Fruit fly (Drosophila melanogaster) whole organism, prepupa: ENCODE results near the gene CG32369.

Experiments used
- Blimp-1 ChIP-seq: fragments of 200-800 bp; sonication (Bioruptor generic); optimal IDR thresholded peaks from 3 replicates; lab custom pipeline; 2017; ENCODE audit warnings: missing biosample characterization, missing genetic modification characterization, mild to moderate bottlenecking, moderate library complexity, missing genetic modification reagents
- CG10631 ChIP-seq: fragments of 200-800 bp; sonication (Bioruptor generic); optimal IDR thresholded peaks from 2 replicates; lab custom pipeline; 2016; ENCODE audit warnings: missing biosample characterization, missing genetic modification characterization
- CG10669 ChIP-seq: fragments of 200-800 bp; sonication (Bioruptor generic); optimal IDR thresholded peaks from 3 replicates; lab custom pipeline; 2018; ENCODE audit warnings: missing biosample characterization, mild to moderate bottlenecking, missing genetic modification characterization, moderate library complexity
- CG11294 ChIP-seq: fragments of 200-800 bp; sonication (Bioruptor generic); IDR thresholded peaks from 2 replicates; pipeline ENCODE4 v1.3.6; 2022; ENCODE audit warnings: missing biosample characterization, missing genetic modification characterization
- CG11762 ChIP-seq: fragments of 200-800 bp; sonication (Bioruptor generic); optimal IDR thresholded peaks from 3 replicates; lab custom pipeline; 2016; ENCODE audit warnings: missing biosample characterization, missing genetic modification characterization; ENCODE audit not compliant: insufficient read depth
- CG11902 ChIP-seq: fragments of 200-800 bp; sonication (Bioruptor generic); optimal IDR thresholded peaks from 3 replicates; lab custom pipeline; 2016; ENCODE audit warnings: missing biosample characterization, missing genetic modification characterization
- CG15336 ChIP-seq: fragments of 200-800 bp; sonication (Bioruptor generic); IDR thresholded peaks from 2 replicates; pipeline ENCODE4 v1.3.6; 2022; ENCODE audit warnings: missing biosample characterization, missing genetic modification characterization
- CG1621 ChIP-seq: fragments of 200-800 bp; sonication (Bioruptor generic); optimal IDR thresholded peaks from 3 replicates; lab custom pipeline; 2018; ENCODE audit warnings: missing biosample characterization, mild to moderate bottlenecking, missing genetic modification characterization
- CG16779 ChIP-seq: fragments of 200-800 bp; sonication (Bioruptor generic); optimal IDR thresholded peaks from 3 replicates; lab custom pipeline; 2017; ENCODE audit warnings: missing biosample characterization, mild to moderate bottlenecking, missing genetic modification characterization
- CG3032 ChIP-seq: fragments of 200-800 bp; optimal IDR thresholded peaks from 2 replicates; lab custom pipeline; 2019; ENCODE audit warnings: missing biosample characterization, mild to moderate bottlenecking, missing genetic modification characterization, moderate library complexity
- CG31627 ChIP-seq: fragments of 200-800 bp; sonication (Bioruptor generic); optimal IDR thresholded peaks from 3 replicates; lab custom pipeline; 2016; ENCODE audit warnings: missing biosample characterization, missing genetic modification characterization
- CG32006 ChIP-seq: fragments of 200-800 bp; sonication (Bioruptor generic); optimal IDR thresholded peaks from 3 replicates; lab custom pipeline; 2017; ENCODE audit warnings: missing biosample characterization, mild to moderate bottlenecking, missing genetic modification characterization
- CG34406 ChIP-seq: fragments of 200-800 bp; sonication (Bioruptor generic); optimal IDR thresholded peaks from 3 replicates; lab custom pipeline; 2016; ENCODE audit warnings: missing biosample characterization, missing genetic modification characterization
- CG3919 ChIP-seq: fragments of 200-800 bp; sonication (Bioruptor generic); optimal IDR thresholded peaks from 3 replicates; lab custom pipeline; 2016; ENCODE audit warnings: missing biosample characterization, missing genetic modification characterization
- CG4318 ChIP-seq: fragments of 200-800 bp; sonication (Bioruptor generic); optimal IDR thresholded peaks from 3 replicates; lab custom pipeline; 2017; ENCODE audit warnings: missing biosample characterization, mild to moderate bottlenecking, missing genetic modification characterization
- CG6276 ChIP-seq: fragments of 200-800 bp; sonication (Bioruptor generic); optimal IDR thresholded peaks from 2 replicates; lab custom pipeline; 2017; ENCODE audit warnings: missing biosample characterization, mild to moderate bottlenecking, missing genetic modification characterization
- CG6792 ChIP-seq: fragments of 200-800 bp; sonication (Bioruptor generic); optimal IDR thresholded peaks from 3 replicates; lab custom pipeline; 2016; ENCODE audit warnings: missing biosample characterization, missing genetic modification characterization
- CG6808 ChIP-seq: fragments of 200-800 bp; sonication (Bioruptor generic); optimal IDR thresholded peaks from 3 replicates; lab custom pipeline; 2017; ENCODE audit warnings: missing biosample characterization, missing genetic modification characterization, mild to moderate bottlenecking, moderate library complexity, missing genetic modification reagents
- CG7368 ChIP-seq: fragments of 200-800 bp; sonication (Bioruptor generic); optimal IDR thresholded peaks from 3 replicates; lab custom pipeline; 2016; ENCODE audit warnings: missing biosample characterization, missing genetic modification characterization
- CG8119 ChIP-seq: fragments of 200-800 bp; sonication (Bioruptor generic); IDR thresholded peaks from 3 replicates; pipeline ENCODE4 v1.3.6; 2022; ENCODE audit warnings: missing biosample characterization, missing genetic modification characterization
- CG9139 ChIP-seq: fragments of 200-800 bp; sonication (Bioruptor generic); optimal IDR thresholded peaks from 3 replicates; lab custom pipeline; 2017; ENCODE audit warnings: missing biosample characterization, mild to moderate bottlenecking, missing genetic modification characterization
- Eip78C ChIP-seq: fragments of 200-800 bp; sonication (Bioruptor generic); peaks from one replicate; lab custom pipeline; 2016; ENCODE audit warnings: missing biosample characterization, missing genetic modification characterization
- Eip93F ChIP-seq: fragments of 200-800 bp; sonication (Bioruptor generic); optimal IDR thresholded peaks from 2 replicates; lab custom pipeline; 2016; ENCODE audit warnings: missing biosample characterization, mild to moderate bottlenecking, missing genetic modification characterization
- Ets21C ChIP-seq: fragments of 200-800 bp; sonication (Bioruptor generic); optimal IDR thresholded peaks from 3 replicates; lab custom pipeline; 2016; ENCODE audit warnings: missing biosample characterization, missing genetic modification characterization
- Ets96B ChIP-seq: fragments of 200-800 bp; optimal IDR thresholded peaks from 2 replicates; lab custom pipeline; 2019; ENCODE audit warnings: missing biosample characterization, mild to moderate bottlenecking, missing genetic modification characterization, moderate library complexity
- Gug ChIP-seq: fragments of 200-800 bp; sonication (Bioruptor generic); IDR thresholded peaks from 2 replicates; pipeline ENCODE4 v1.3.6; 2022; ENCODE audit warnings: missing biosample characterization, missing genetic modification characterization
- Hr39 ChIP-seq: fragments of 200-800 bp; sonication (Bioruptor generic); optimal IDR thresholded peaks from 2 replicates; lab custom pipeline; 2016; ENCODE audit warnings: missing biosample characterization, missing genetic modification characterization
- Hr4 ChIP-seq: fragments of 200-800 bp; sonication (Bioruptor generic); optimal IDR thresholded peaks from 3 replicates; lab custom pipeline; 2016; ENCODE audit warnings: missing biosample characterization, missing genetic modification characterization
- Lpt ChIP-seq: fragments of 200-800 bp; sonication (Bioruptor generic); optimal IDR thresholded peaks from 3 replicates; lab custom pipeline; 2016; ENCODE audit warnings: missing biosample characterization, missing genetic modification characterization
- Met ChIP-seq: fragments of 200-800 bp; sonication (Bioruptor generic); optimal IDR thresholded peaks from 3 replicates; lab custom pipeline; 2016; ENCODE audit warnings: missing biosample characterization, missing genetic modification characterization
- OdsH ChIP-seq: fragments of 200-800 bp; sonication (Bioruptor generic); optimal IDR thresholded peaks from 3 replicates; lab custom pipeline; 2016; ENCODE audit warnings: missing biosample characterization, missing genetic modification characterization
- Smox ChIP-seq: fragments of 200-800 bp; sonication (Bioruptor generic); optimal IDR thresholded peaks from 3 replicates; lab custom pipeline; 2016; ENCODE audit warnings: missing biosample characterization, missing genetic modification characterization
- Sox102F ChIP-seq: fragments of 200-800 bp; sonication (Bioruptor generic); optimal IDR thresholded peaks from 2 replicates; lab custom pipeline; 2016; ENCODE audit warnings: missing biosample characterization, mild to moderate bottlenecking, missing genetic modification characterization
- Sox14 ChIP-seq: fragments of 200-800 bp; sonication (Bioruptor generic); optimal IDR thresholded peaks from 3 replicates; lab custom pipeline; 2016; ENCODE audit warnings: missing biosample characterization, missing genetic modification characterization
- Sox15 ChIP-seq: fragments of 200-800 bp; sonication (Bioruptor generic); optimal IDR thresholded peaks from 3 replicates; lab custom pipeline; 2016; ENCODE audit warnings: missing biosample characterization, missing genetic modification characterization
- achi ChIP-seq: fragments of 200-800 bp; sonication (Bioruptor generic); optimal IDR thresholded peaks from 3 replicates; lab custom pipeline; 2016; ENCODE audit warnings: missing biosample characterization, missing genetic modification characterization
- dac ChIP-seq: fragments of 200-800 bp; sonication (Bioruptor generic); optimal IDR thresholded peaks from 2 replicates; lab custom pipeline; 2017; ENCODE audit warnings: missing biosample characterization, mild to moderate bottlenecking, missing genetic modification characterization
- dsx ChIP-seq: fragments of 200-800 bp; optimal IDR thresholded peaks from 3 replicates; lab custom pipeline; 2019; ENCODE audit warnings: missing biosample characterization, mild to moderate bottlenecking, missing genetic modification characterization, moderate library complexity; ENCODE audit not compliant: poor library complexity, severe bottlenecking
- eg ChIP-seq: fragments of 200-800 bp; sonication (Bioruptor generic); IDR thresholded peaks from 3 replicates; pipeline ENCODE4 v1.3.6; 2022; ENCODE audit warnings: missing biosample characterization, missing genetic modification characterization
- esn ChIP-seq: fragments of 200-800 bp; sonication (Bioruptor generic); optimal IDR thresholded peaks from 2 replicates; lab custom pipeline; 2016; ENCODE audit warnings: missing biosample characterization, mild to moderate bottlenecking, missing genetic modification characterization, moderate library complexity
- fd59A ChIP-seq: fragments of 200-800 bp; sonication (Bioruptor generic); optimal IDR thresholded peaks from 2 replicates; lab custom pipeline; 2017; ENCODE audit warnings: missing biosample characterization, mild to moderate bottlenecking, missing genetic modification characterization, missing genetic modification reagents
- fd85E ChIP-seq: fragments of 200-800 bp; sonication (Bioruptor generic); optimal IDR thresholded peaks from 3 replicates; lab custom pipeline; 2016; ENCODE audit warnings: missing biosample characterization, missing genetic modification characterization
- lz ChIP-seq: fragments of 200-800 bp; sonication (Bioruptor generic); optimal IDR thresholded peaks from 3 replicates; lab custom pipeline; 2016; ENCODE audit warnings: missing biosample characterization, missing genetic modification characterization
- net ChIP-seq: fragments of 200-800 bp; sonication (Bioruptor generic); optimal IDR thresholded peaks from 3 replicates; lab custom pipeline; 2016; ENCODE audit warnings: missing biosample characterization, missing genetic modification characterization
- salr ChIP-seq, 2 experiments: fragments of 200-800 bp; sonication (Bioruptor generic); optimal IDR thresholded peaks; 3 replicates each; lab custom pipeline; 2016 to 2018; ENCODE audit warnings: missing biosample characterization in 2 of 2, missing genetic modification characterization in 2 of 2, mild to moderate bottlenecking in 1 of 2
- spab ChIP-seq: fragments of 200-800 bp; sonication (Bioruptor generic); optimal IDR thresholded peaks from 2 replicates; lab custom pipeline; 2017; ENCODE audit warnings: missing biosample characterization, mild to moderate bottlenecking, missing genetic modification characterization, missing genetic modification reagents
- ss ChIP-seq, 2 experiments: fragments of 200-800 bp; sonication (Bioruptor generic); optimal IDR thresholded peaks; 2 replicates in 1 of 2; 3 replicates in 1 of 2; lab custom pipeline; 2017 to 2018; ENCODE audit warnings: mild to moderate bottlenecking in 2 of 2, missing biosample characterization in 2 of 2, missing genetic modification characterization in 2 of 2, moderate library complexity in 1 of 2
- svp ChIP-seq: fragments of 200-800 bp; sonication (Bioruptor generic); peaks from one replicate; lab custom pipeline; 2016; ENCODE audit warnings: missing biosample characterization, missing genetic modification characterization
- topi ChIP-seq: fragments of 200-800 bp; sonication (Bioruptor generic); optimal IDR thresholded peaks from 3 replicates; lab custom pipeline; 2016; ENCODE audit warnings: missing biosample characterization, missing genetic modification characterization
- vri ChIP-seq: fragments of 200-800 bp; sonication (Bioruptor generic); optimal IDR thresholded peaks from 3 replicates; lab custom pipeline; 2016; ENCODE audit warnings: missing biosample characterization, mild to moderate bottlenecking, missing genetic modification characterization

CG32369 gene

dm6 chr3L:7809289-7810099, at the start of gene CG32369:
TSS of gene CG32369 (minus strand) at chr3L:7809825.
- no peak for TF ChIP-seq Hr39
- peak; percentile 92 for TF ChIP-seq CG6276 (GFP tag; lab: Kevin White, UChicago)
- no peak for TF ChIP-seq Blimp-1 (GFP tag; lab: Kevin White, UChicago)
- TF ChIP-seq ss (GFP tag; optimal IDR thresholded peaks at IDR 0.05; lab: Kevin White, UChicago): peak; percentile 92 to 95
- TF ChIP-seq CG15336 (GFP tag; lab: Robert Waterston, UW): peak; percentile 87
- peak; percentile 71 for TF ChIP-seq Smox (GFP tag; lab: Kevin White, UChicago)
- no peak for TF ChIP-seq CG11902
- peak; percentile 83 for TF ChIP-seq CG1621 (tag; lab: Kevin White, UChicago)
- peak; percentile 87 for TF ChIP-seq Eip78C (GFP tag; lab: Kevin White, UChicago)
- TF ChIP-seq Eip93F (GFP tag; lab: Kevin White, UChicago): peak; percentile 83
- peak; percentile 94 for TF ChIP-seq CG8119 (GFP tag; lab: Robert Waterston, UW)
- TF ChIP-seq net (GFP tag; lab: Kevin White, UChicago): peak; percentile 89
- TF ChIP-seq dac (GFP tag; lab: Kevin White, UChicago): peak; percentile 64
- TF ChIP-seq fd85E (GFP tag; lab: Kevin White, UChicago): peak; percentile 63
- TF ChIP-seq CG34406: peak; percentile 78
- TF ChIP-seq CG3032 (tag; lab: Kevin White, UChicago): peak; percentile 63
- peak; percentile 73 for TF ChIP-seq Met (GFP tag; lab: Kevin White, UChicago)
- TF ChIP-seq achi (GFP tag; lab: Kevin White, UChicago): peak; percentile 81
- peak; percentile 60 for TF ChIP-seq topi (GFP tag; lab: Kevin White, UChicago)
- peak; percentile 60 for TF ChIP-seq Ets96B
- peak; percentile 73 for TF ChIP-seq CG7368 (GFP tag; lab: Kevin White, UChicago)
- TF ChIP-seq CG10669 (GFP tag; lab: Kevin White, UChicago): peak; percentile 70
- peak in 1 of 2 experiments; percentile 81 for TF ChIP-seq salr (GFP tag; optimal IDR thresholded peaks at IDR 0.05; lab: Kevin White, UChicago)
- peak; percentile 99 for TF ChIP-seq vri (GFP tag; lab: Kevin White, UChicago)
- TF ChIP-seq CG16779 (tag; lab: Kevin White, UChicago): peak; percentile 87
- peak; percentile 62 for TF ChIP-seq lz
- TF ChIP-seq CG11762 (GFP tag; lab: Kevin White, UChicago): peak; percentile 74
- TF ChIP-seq CG6792 (GFP tag; lab: Kevin White, UChicago): peak; percentile 50
- TF ChIP-seq eg (GFP tag; lab: Robert Waterston, UW): peak; percentile 96
- TF ChIP-seq spab: peak; percentile 78
- peak; percentile 71 for TF ChIP-seq dsx (GFP tag; lab: Kevin White, UChicago)
- peak; percentile 72 for TF ChIP-seq OdsH (GFP tag; lab: Kevin White, UChicago)
- peak; percentile 69 for TF ChIP-seq Hr4 (GFP tag; lab: Kevin White, UChicago)
- no peak for TF ChIP-seq svp (GFP tag; lab: Kevin White, UChicago)
- TF ChIP-seq CG3919 (GFP tag; lab: Kevin White, UChicago): peak; percentile 79
- no peak for TF ChIP-seq Sox15 (GFP tag; lab: Kevin White, UChicago)
- peak; percentile 75; the same call in 1 of the 2 replicates for TF ChIP-seq Gug (GFP tag; lab: Robert Waterston, UW)
- peak; percentile 86 for TF ChIP-seq CG32006 (GFP tag; lab: Kevin White, UChicago)
- peak; percentile 80 for TF ChIP-seq Sox102F (GFP tag; lab: Kevin White, UChicago)
- TF ChIP-seq Ets21C: peak; percentile 12
- peak; percentile 45 for TF ChIP-seq CG31627 (GFP tag; lab: Kevin White, UChicago)
- TF ChIP-seq fd59A (GFP tag; lab: Kevin White, UChicago): peak; percentile 65
- TF ChIP-seq CG10631 (GFP tag; lab: Kevin White, UChicago): peak; percentile 62
- peak; percentile 75 for TF ChIP-seq esn (GFP tag; lab: Kevin White, UChicago)
- peak; percentile 85 for TF ChIP-seq CG9139 (GFP tag; lab: Kevin White, UChicago)
- TF ChIP-seq CG4318 (GFP tag; lab: Kevin White, UChicago): peak; percentile 27
- TF ChIP-seq CG11294 (GFP tag; lab: Robert Waterston, UW): no peak
- TF ChIP-seq CG6808: peak; percentile 85
- peak; percentile 67 for TF ChIP-seq Lpt (GFP tag; lab: Kevin White, UChicago)
- peak; percentile 82 for TF ChIP-seq Sox14 (GFP tag; lab: Kevin White, UChicago)
